Fruit fly (Drosophila melanogaster) whole organism, prepupa: Measurements from ENCODE around the gene Scsalpha2.

Experiments
- CG11762 ChIP-seq: fragments of 200-800 bp; sonication (Bioruptor generic); optimal IDR thresholded peaks from 3 replicates; lab custom pipeline; 2016; ENCODE audit warnings: missing biosample characterization, missing genetic modification characterization; ENCODE audit not compliant: insufficient read depth
- CG15336 ChIP-seq: fragments of 200-800 bp; sonication (Bioruptor generic); IDR thresholded peaks from 2 replicates; pipeline ENCODE4 v1.3.6; 2022; ENCODE audit warnings: missing biosample characterization, missing genetic modification characterization
- CG1621 ChIP-seq: fragments of 200-800 bp; sonication (Bioruptor generic); optimal IDR thresholded peaks from 3 replicates; lab custom pipeline; 2018; ENCODE audit warnings: missing biosample characterization, mild to moderate bottlenecking, missing genetic modification characterization
- CG3032 ChIP-seq: fragments of 200-800 bp; optimal IDR thresholded peaks from 2 replicates; lab custom pipeline; 2019; ENCODE audit warnings: missing biosample characterization, mild to moderate bottlenecking, missing genetic modification characterization, moderate library complexity
- CG31627 ChIP-seq: fragments of 200-800 bp; sonication (Bioruptor generic); optimal IDR thresholded peaks from 3 replicates; lab custom pipeline; 2016; ENCODE audit warnings: missing biosample characterization, missing genetic modification characterization
- CG32006 ChIP-seq: fragments of 200-800 bp; sonication (Bioruptor generic); optimal IDR thresholded peaks from 3 replicates; lab custom pipeline; 2017; ENCODE audit warnings: missing biosample characterization, mild to moderate bottlenecking, missing genetic modification characterization
- CG3919 ChIP-seq: fragments of 200-800 bp; sonication (Bioruptor generic); optimal IDR thresholded peaks from 3 replicates; lab custom pipeline; 2016; ENCODE audit warnings: missing biosample characterization, missing genetic modification characterization
- CG4318 ChIP-seq: fragments of 200-800 bp; sonication (Bioruptor generic); optimal IDR thresholded peaks from 3 replicates; lab custom pipeline; 2017; ENCODE audit warnings: missing biosample characterization, mild to moderate bottlenecking, missing genetic modification characterization
- CG6276 ChIP-seq: fragments of 200-800 bp; sonication (Bioruptor generic); optimal IDR thresholded peaks from 2 replicates; lab custom pipeline; 2017; ENCODE audit warnings: missing biosample characterization, mild to moderate bottlenecking, missing genetic modification characterization
- CG6792 ChIP-seq: fragments of 200-800 bp; sonication (Bioruptor generic); optimal IDR thresholded peaks from 3 replicates; lab custom pipeline; 2016; ENCODE audit warnings: missing biosample characterization, missing genetic modification characterization
- CG6808 ChIP-seq: fragments of 200-800 bp; sonication (Bioruptor generic); optimal IDR thresholded peaks from 3 replicates; lab custom pipeline; 2017; ENCODE audit warnings: missing biosample characterization, missing genetic modification characterization, mild to moderate bottlenecking, moderate library complexity, missing genetic modification reagents
- CG7368 ChIP-seq: fragments of 200-800 bp; sonication (Bioruptor generic); optimal IDR thresholded peaks from 3 replicates; lab custom pipeline; 2016; ENCODE audit warnings: missing biosample characterization, missing genetic modification characterization
- CG8119 ChIP-seq: fragments of 200-800 bp; sonication (Bioruptor generic); IDR thresholded peaks from 3 replicates; pipeline ENCODE4 v1.3.6; 2022; ENCODE audit warnings: missing biosample characterization, missing genetic modification characterization
- CG8319 ChIP-seq: fragments of 200-800 bp; sonication (Bioruptor generic); optimal IDR thresholded peaks from 3 replicates; lab custom pipeline; 2016; ENCODE audit warnings: missing biosample characterization, missing genetic modification characterization
- CG8632 ChIP-seq: fragments of 200-800 bp; sonication (Bioruptor generic); optimal IDR thresholded peaks from 3 replicates; lab custom pipeline; 2016; ENCODE audit warnings: missing biosample characterization, missing genetic modification characterization
- Eip78C ChIP-seq: fragments of 200-800 bp; sonication (Bioruptor generic); peaks from one replicate; lab custom pipeline; 2016; ENCODE audit warnings: missing biosample characterization, missing genetic modification characterization
- Eip93F ChIP-seq: fragments of 200-800 bp; sonication (Bioruptor generic); optimal IDR thresholded peaks from 2 replicates; lab custom pipeline; 2016; ENCODE audit warnings: missing biosample characterization, mild to moderate bottlenecking, missing genetic modification characterization
- Ets96B ChIP-seq: fragments of 200-800 bp; optimal IDR thresholded peaks from 2 replicates; lab custom pipeline; 2019; ENCODE audit warnings: missing biosample characterization, mild to moderate bottlenecking, missing genetic modification characterization, moderate library complexity
- Gug ChIP-seq: fragments of 200-800 bp; sonication (Bioruptor generic); IDR thresholded peaks from 2 replicates; pipeline ENCODE4 v1.3.6; 2022; ENCODE audit warnings: missing biosample characterization, missing genetic modification characterization
- Hr4 ChIP-seq: fragments of 200-800 bp; sonication (Bioruptor generic); optimal IDR thresholded peaks from 3 replicates; lab custom pipeline; 2016; ENCODE audit warnings: missing biosample characterization, missing genetic modification characterization
- Lpt ChIP-seq: fragments of 200-800 bp; sonication (Bioruptor generic); optimal IDR thresholded peaks from 3 replicates; lab custom pipeline; 2016; ENCODE audit warnings: missing biosample characterization, missing genetic modification characterization
- OdsH ChIP-seq: fragments of 200-800 bp; sonication (Bioruptor generic); optimal IDR thresholded peaks from 3 replicates; lab custom pipeline; 2016; ENCODE audit warnings: missing biosample characterization, missing genetic modification characterization
- Sox102F ChIP-seq: fragments of 200-800 bp; sonication (Bioruptor generic); optimal IDR thresholded peaks from 2 replicates; lab custom pipeline; 2016; ENCODE audit warnings: missing biosample characterization, mild to moderate bottlenecking, missing genetic modification characterization
- Sox14 ChIP-seq: fragments of 200-800 bp; sonication (Bioruptor generic); optimal IDR thresholded peaks from 3 replicates; lab custom pipeline; 2016; ENCODE audit warnings: missing biosample characterization, missing genetic modification characterization
- achi ChIP-seq: fragments of 200-800 bp; sonication (Bioruptor generic); optimal IDR thresholded peaks from 3 replicates; lab custom pipeline; 2016; ENCODE audit warnings: missing biosample characterization, missing genetic modification characterization
- acj6 ChIP-seq: fragments of 200-800 bp; sonication (Bioruptor generic); optimal IDR thresholded peaks from 3 replicates; lab custom pipeline; 2016; ENCODE audit warnings: missing biosample characterization, missing genetic modification characterization
- cyc ChIP-seq: fragments of 200-800 bp; sonication (Bioruptor generic); optimal IDR thresholded peaks from 3 replicates; lab custom pipeline; 2016; ENCODE audit warnings: missing biosample characterization, missing genetic modification characterization
- dac ChIP-seq: fragments of 200-800 bp; sonication (Bioruptor generic); optimal IDR thresholded peaks from 2 replicates; lab custom pipeline; 2017; ENCODE audit warnings: missing biosample characterization, mild to moderate bottlenecking, missing genetic modification characterization
- dsx ChIP-seq: fragments of 200-800 bp; optimal IDR thresholded peaks from 3 replicates; lab custom pipeline; 2019; ENCODE audit warnings: missing biosample characterization, mild to moderate bottlenecking, missing genetic modification characterization, moderate library complexity; ENCODE audit not compliant: poor library complexity, severe bottlenecking
- esn ChIP-seq: fragments of 200-800 bp; sonication (Bioruptor generic); optimal IDR thresholded peaks from 2 replicates; lab custom pipeline; 2016; ENCODE audit warnings: missing biosample characterization, mild to moderate bottlenecking, missing genetic modification characterization, moderate library complexity
- fd85E ChIP-seq: fragments of 200-800 bp; sonication (Bioruptor generic); optimal IDR thresholded peaks from 3 replicates; lab custom pipeline; 2016; ENCODE audit warnings: missing biosample characterization, missing genetic modification characterization
- fkh ChIP-seq: fragments of 200-800 bp; sonication (Bioruptor generic); optimal IDR thresholded peaks from 3 replicates; lab custom pipeline; 2017; ENCODE audit warnings: missing biosample characterization, mild to moderate bottlenecking, missing genetic modification characterization, moderate library complexity
- pdm3 ChIP-seq: fragments of 200-800 bp; sonication (Bioruptor generic); optimal IDR thresholded peaks from 3 replicates; lab custom pipeline; 2016; ENCODE audit warnings: missing biosample characterization, missing genetic modification characterization
- salr ChIP-seq, 2 experiments: fragments of 200-800 bp; sonication (Bioruptor generic); optimal IDR thresholded peaks; 3 replicates each; lab custom pipeline; 2016 to 2018; ENCODE audit warnings: missing biosample characterization in 2 of 2, missing genetic modification characterization in 2 of 2, mild to moderate bottlenecking in 1 of 2
- spab ChIP-seq: fragments of 200-800 bp; sonication (Bioruptor generic); optimal IDR thresholded peaks from 2 replicates; lab custom pipeline; 2017; ENCODE audit warnings: missing biosample characterization, mild to moderate bottlenecking, missing genetic modification characterization, missing genetic modification reagents
- ss ChIP-seq, 2 experiments: fragments of 200-800 bp; sonication (Bioruptor generic); optimal IDR thresholded peaks; 2 replicates in 1 of 2; 3 replicates in 1 of 2; lab custom pipeline; 2017 to 2018; ENCODE audit warnings: mild to moderate bottlenecking in 2 of 2, missing biosample characterization in 2 of 2, missing genetic modification characterization in 2 of 2, moderate library complexity in 1 of 2
- svp ChIP-seq: fragments of 200-800 bp; sonication (Bioruptor generic); peaks from one replicate; lab custom pipeline; 2016; ENCODE audit warnings: missing biosample characterization, missing genetic modification characterization
- topi ChIP-seq: fragments of 200-800 bp; sonication (Bioruptor generic); optimal IDR thresholded peaks from 3 replicates; lab custom pipeline; 2016; ENCODE audit warnings: missing biosample characterization, missing genetic modification characterization

Scsalpha2 gene

DNA sequence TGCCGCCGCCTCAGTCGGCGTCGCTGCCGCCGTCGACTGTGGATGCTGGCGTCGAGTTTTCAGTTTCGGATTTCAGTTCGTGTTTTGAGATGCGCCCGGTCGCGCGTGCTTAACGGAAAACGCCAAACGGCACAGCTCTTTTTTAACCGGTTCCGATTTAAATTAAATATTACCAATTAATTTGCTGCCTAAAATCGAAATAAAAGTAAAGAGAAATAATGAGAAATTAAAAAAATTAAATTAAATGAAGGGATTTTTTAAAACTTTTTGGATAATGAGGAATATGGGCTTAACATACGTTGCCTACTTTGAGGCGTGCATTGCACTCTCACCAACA, 46.3 kb upstream of the Scsalpha2 start:
- TF ChIP-seq CG8119 (GFP tag; lab: Robert Waterston, UW) (no peak), Eip78C (GFP tag; lab: Kevin White, UChicago) (peak; percentile 57), Sox102F (GFP tag; lab: Kevin White, UChicago) (no peak), CG3032 (tag; lab: Kevin White, UChicago) (no peak), spab (GFP tag; lab: Kevin White, UChicago) (no peak)

DNA sequence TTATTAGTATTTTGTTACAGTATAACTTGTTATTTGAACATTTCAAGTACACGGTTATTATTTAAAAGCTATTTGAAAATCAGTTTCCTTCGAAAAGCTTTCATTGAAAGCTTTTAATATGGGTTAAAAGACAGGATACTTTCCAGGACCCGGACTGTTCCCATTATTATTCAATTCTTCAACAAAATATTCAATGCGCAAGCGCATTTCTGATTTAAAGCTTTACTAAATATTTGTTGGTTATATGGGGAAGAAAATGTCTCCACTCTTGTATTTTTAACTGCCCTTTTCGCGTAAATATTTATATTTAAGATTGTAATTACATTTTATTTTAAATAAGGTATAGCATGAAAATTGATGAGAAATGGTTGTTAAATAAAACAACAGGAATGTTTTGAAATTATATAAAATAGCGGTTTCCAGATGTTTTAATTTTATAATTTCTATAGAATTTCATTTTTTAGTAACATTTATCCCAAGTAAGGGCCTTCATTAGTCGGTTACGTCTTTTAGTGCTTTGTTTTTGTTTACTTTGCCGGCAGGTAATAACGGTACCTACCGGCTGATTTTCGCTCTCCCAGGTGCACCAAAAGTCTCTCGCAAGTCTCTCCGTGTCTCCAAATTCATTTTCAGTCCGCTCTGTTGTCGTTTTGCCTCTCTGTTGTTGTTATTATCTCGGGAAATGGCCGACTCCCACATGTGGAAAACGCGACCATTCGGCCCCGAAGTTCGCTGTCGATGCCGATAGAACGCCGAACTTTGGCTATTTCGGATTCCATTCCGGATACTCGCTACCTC, 45.7 kb upstream of the Scsalpha2 start:
- TF ChIP-seq cyc (GFP tag; lab: Kevin White, UChicago) (no peak), svp (GFP tag; lab: Kevin White, UChicago) (peak; percentile 55), Eip78C (GFP tag; lab: Kevin White, UChicago) (peak; percentile 11), fkh (GFP tag; lab: Kevin White, UChicago) (peak; percentile 42), Lpt (GFP tag; lab: Kevin White, UChicago) (no peak), CG1621 (tag; lab: Kevin White, UChicago) (no peak)

DNA sequence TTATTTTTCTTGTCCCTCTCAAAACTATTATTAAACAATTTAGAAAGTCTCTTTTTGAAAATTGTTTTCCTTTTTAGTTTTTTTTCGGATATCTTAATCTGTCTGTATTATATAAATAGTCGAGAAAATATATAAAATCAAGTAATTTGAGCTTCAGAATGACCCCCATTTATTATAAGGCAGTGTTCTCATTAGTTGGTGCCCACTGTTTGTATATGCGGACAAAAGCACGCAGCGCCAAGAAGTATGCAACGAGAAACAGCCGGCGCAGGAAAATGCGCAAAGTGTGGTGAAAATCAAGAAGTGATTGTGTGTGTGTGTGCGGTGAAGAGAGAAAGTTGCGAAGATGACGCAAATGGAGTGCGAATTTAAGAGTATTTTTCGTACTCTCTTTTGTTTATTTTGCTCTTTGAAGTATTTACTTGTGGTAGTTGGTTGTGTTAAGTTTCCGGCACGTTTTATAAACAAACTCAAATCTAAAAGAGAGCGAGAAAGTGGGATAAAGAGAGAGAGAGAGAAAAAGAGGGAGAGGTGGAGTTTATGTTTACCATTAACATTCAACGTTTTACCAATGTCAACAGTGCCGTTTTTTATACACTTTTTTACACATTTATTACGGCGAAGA, 40.3 kb upstream of the Scsalpha2 start:
- TF ChIP-seq cyc (GFP tag; lab: Kevin White, UChicago) (no peak), Ets96B (tag; lab: Kevin White, UChicago) (peak; percentile 3), esn (GFP tag; lab: Kevin White, UChicago) (peak; percentile 11), OdsH (GFP tag; lab: Kevin White, UChicago) (peak; percentile 6), CG6808 (GFP tag; lab: Kevin White, UChicago) (no peak), fkh (GFP tag; lab: Kevin White, UChicago) (peak; percentile 9), acj6 (GFP tag; lab: Kevin White, UChicago) (no peak), dac (GFP tag; lab: Kevin White, UChicago) (no peak), salr (GFP tag; optimal IDR thresholded peaks at IDR 0.05; lab: Kevin White, UChicago) (peak in 1 of 2 experiments; percentile 29), Eip78C (GFP tag; lab: Kevin White, UChicago) (peak; percentile 63), Hr4 (GFP tag; lab: Kevin White, UChicago) (peak; percentile 35), CG8319 (GFP tag; lab: Kevin White, UChicago) (no peak), CG3919 (GFP tag; lab: Kevin White, UChicago) (no peak), CG31627 (GFP tag; lab: Kevin White, UChicago) (peak; percentile 4), achi (GFP tag; lab: Kevin White, UChicago) (no peak), CG32006 (GFP tag; lab: Kevin White, UChicago) (peak; percentile 49), CG7368 (no peak), ss (GFP tag; optimal IDR thresholded peaks at IDR 0.05; lab: Kevin White, UChicago) (peak in 1 of 2 experiments; percentile 3), CG4318 (peak; percentile 28), Sox14 (GFP tag; lab: Kevin White, UChicago) (peak; percentile 3)
- TF ChIP-seq, all 60 proteins: peak for 12

DNA sequence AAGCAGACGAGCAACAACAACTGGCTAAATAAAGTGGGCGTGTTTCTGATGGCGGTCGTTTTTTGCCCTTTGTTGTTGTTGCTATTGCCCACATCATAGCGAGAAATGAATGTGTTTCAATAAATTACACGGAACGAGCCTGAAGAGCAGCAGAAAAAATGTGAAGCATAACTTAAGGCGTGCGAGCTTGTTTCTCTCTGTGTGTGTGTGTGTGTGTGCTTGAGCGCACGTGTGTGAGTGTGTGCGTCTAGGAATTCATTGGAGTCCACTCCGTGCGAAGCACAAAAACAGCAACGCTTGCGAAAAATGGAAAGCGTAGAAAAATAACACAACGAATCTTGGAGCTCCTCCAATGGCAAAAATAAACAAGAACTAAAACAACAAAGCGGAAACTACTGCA, 37.7 kb upstream of the Scsalpha2 start:
- TF ChIP-seq CG31627 (GFP tag; lab: Kevin White, UChicago), result no peak

DNA sequence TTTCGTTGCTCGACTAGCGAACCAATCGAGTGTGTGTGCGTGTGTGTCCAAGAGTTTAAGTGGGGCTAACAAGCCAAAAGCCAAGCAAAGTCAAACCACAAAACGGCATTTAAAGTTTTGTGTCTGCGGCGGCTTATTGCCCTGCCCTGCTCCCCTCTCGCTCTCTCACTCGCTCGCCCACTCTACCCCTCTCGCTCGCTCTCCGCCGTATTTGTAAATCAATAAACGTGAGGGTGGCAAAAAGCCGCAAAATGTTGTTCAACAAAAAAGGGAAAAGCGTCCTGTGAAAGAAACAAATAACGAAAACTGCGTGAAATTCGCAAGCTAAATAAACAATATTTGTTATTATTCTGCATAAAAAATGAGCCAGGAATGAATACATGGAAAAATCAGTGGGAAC, 36.9 kb upstream of the Scsalpha2 start:
- no peak for TF ChIP-seq topi
- TF ChIP-seq salr (GFP tag; optimal IDR thresholded peaks at IDR 0.05; lab: Kevin White, UChicago), result no peak
- TF ChIP-seq CG3919 (GFP tag; lab: Kevin White, UChicago), result no peak
- no peak for TF ChIP-seq fd85E (GFP tag; lab: Kevin White, UChicago)
- no peak for TF ChIP-seq CG32006 (GFP tag; lab: Kevin White, UChicago)
- TF ChIP-seq fkh (GFP tag; lab: Kevin White, UChicago), result no peak
- no peak for TF ChIP-seq CG11762 (GFP tag; lab: Kevin White, UChicago)
- TF ChIP-seq CG6276, result no peak
- no peak for TF ChIP-seq esn (GFP tag; lab: Kevin White, UChicago)
- no peak for TF ChIP-seq CG7368
- no peak for TF ChIP-seq CG15336 (GFP tag; lab: Robert Waterston, UW)
- no peak for TF ChIP-seq CG8632
- TF ChIP-seq Gug (GFP tag; lab: Robert Waterston, UW), result no peak
- no peak for TF ChIP-seq CG3032 (tag; lab: Kevin White, UChicago)
- no peak for TF ChIP-seq CG6792 (GFP tag; lab: Kevin White, UChicago)
- TF ChIP-seq dsx, result no peak
- no peak for TF ChIP-seq Eip93F (GFP tag; lab: Kevin White, UChicago)
- no peak for TF ChIP-seq pdm3 (GFP tag; lab: Kevin White, UChicago)
- no peak for TF ChIP-seq Eip78C (GFP tag; lab: Kevin White, UChicago)
